Worm (Caenorhabditis elegans) whole organism, midembryonic: ENCODE data around the gene F09E5.14.

Source experiments
- T22C8.4 ChIP-seq: fragments of 200-800 bp; sonication (Bioruptor generic); IDR thresholded peaks from 2 replicates; pipeline ENCODE4 v1.3.6; 2022; ENCODE audit warnings: missing genetic modification characterization, missing compliant biosample characterization
- cog-1 ChIP-seq: sonication (generic microtip); optimal IDR thresholded peaks from 2 replicates; lab custom pipeline; 2016; ENCODE audit warnings: missing genetic modification characterization, missing compliant biosample characterization
- flt-1 ChIP-seq: fragments of 200-800 bp; sonication (Bioruptor generic); IDR thresholded peaks from 2 replicates; pipeline ENCODE4 v1.3.6; 2022; ENCODE audit warnings: missing genetic modification characterization, missing compliant biosample characterization
- klf-2 ChIP-seq: fragments of 200-800 bp; sonication (Bioruptor generic); conservative IDR thresholded peaks from 2 replicates; pipeline ENCODE4 v1.3.6; 2022; ENCODE audit warnings: missing genetic modification reagents, missing genetic modification characterization, missing compliant biosample characterization
- med-1 ChIP-seq: sonication (generic microtip); optimal IDR thresholded peaks from 2 replicates; lab custom pipeline; 2017; ENCODE audit warnings: missing genetic modification characterization, mild to moderate bottlenecking, missing compliant biosample characterization, antibody characterized with exemption, missing genetic modification reagents; ENCODE audit not compliant: insufficient read depth
- ref-1 ChIP-seq: fragments of 200-800 bp; sonication (Bioruptor generic); conservative IDR thresholded peaks from 2 replicates; pipeline ENCODE4 v1.3.6; 2022; ENCODE audit warnings: missing genetic modification reagents, missing genetic modification characterization, missing compliant biosample characterization
- tab-1 ChIP-seq: fragments of 200-800 bp; sonication (Bioruptor generic); IDR thresholded peaks from 2 replicates; pipeline ENCODE4 v1.3.6; 2022; ENCODE audit warnings: missing genetic modification characterization, missing compliant biosample characterization
- ztf-29 ChIP-seq: fragments of 200-800 bp; sonication (Bioruptor generic); IDR thresholded peaks from 2 replicates; pipeline ENCODE4 v1.3.6; 2022; ENCODE audit warnings: missing genetic modification reagents, missing genetic modification characterization, missing compliant biosample characterization

DNA sequence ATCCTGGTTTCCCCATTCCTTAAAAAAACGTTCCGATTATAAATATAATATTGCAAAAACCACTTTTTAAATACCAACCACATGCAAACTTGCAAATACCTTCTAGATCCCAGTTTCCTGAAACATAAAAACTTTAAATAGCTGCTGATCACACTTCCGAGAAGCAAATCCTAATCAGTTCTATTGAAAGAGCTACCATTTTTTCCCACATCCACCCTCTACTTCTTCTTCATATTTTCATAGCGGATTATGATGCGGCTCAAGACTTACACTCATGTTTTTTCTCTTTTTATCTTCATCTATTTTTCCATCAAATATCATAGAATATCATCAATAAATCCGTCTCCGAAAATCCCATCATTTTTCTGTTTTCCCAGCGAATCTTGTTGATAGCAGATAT lies 17.8 kb downstream of the F09E5.14 start:
- TF ChIP-seq ref-1 (GFP tag; lab: Robert Waterston, UW) (no peak), flt-1 (GFP tag; lab: Robert Waterston, UW) (no peak), med-1 (GFP tag; lab: Kevin White, UChicago) (no peak), klf-2 (GFP tag; lab: Robert Waterston, UW) (no peak), cog-1 (tag; lab: Kevin White, UChicago) (no peak), tab-1 (GFP tag; lab: Robert Waterston, UW) (no peak), T22C8.4 (GFP tag; lab: Robert Waterston, UW) (no peak), ztf-29 (GFP tag; lab: Robert Waterston, UW) (no peak)
